Fruit fly (Drosophila melanogaster): ENCODE measurements around the gene CG44437.

Gene CG44437

dm6 chrX:13159481-13159880 is 42.6 kb downstream of the CG44437 start, which contains the start of the genes Bap60 and CG12096 (continued):
- TF ChIP-seq CG8632 (GFP tag; optimal IDR thresholded peaks at IDR 0.05) (peak; percentile 56), dsx (GFP tag; optimal IDR thresholded peaks at IDR 0.05; ENCODE audit: poor library complexity, severe bottlenecking) (no peak), pdm3 (GFP tag; optimal IDR thresholded peaks at IDR 0.05) (peak; percentile 78), spab (GFP tag; optimal IDR thresholded peaks at IDR 0.05) (no peak), CG31627 (GFP tag; optimal IDR thresholded peaks at IDR 0.05) (peak; percentile 82), dac (GFP tag; optimal IDR thresholded peaks at IDR 0.05) (peak; percentile 35), Sox15 (GFP tag; optimal IDR thresholded peaks at IDR 0.05) (peak; percentile 57)

- TF ChIP-seq CG1621 (tag; optimal IDR thresholded peaks at IDR 0.05) (peak; percentile 77), Eip78C (GFP tag) (peak; percentile 6), acj6 (GFP tag; optimal IDR thresholded peaks at IDR 0.05) (no peak)
These were observed 47.3 kb downstream of the CG44437 start, which contains the start of the genes CG4318 and CG4332 for dm6 chrX:13154783-13155182. TSS of gene CG4318 (minus strand) at chrX:13154924. TSS of gene CG4332 (plus strand) at chrX:13155038.

Data from whole organism, prepupa.